Worm (Caenorhabditis elegans): ENCODE measurements around the gene F54B8.1.

DNA sequence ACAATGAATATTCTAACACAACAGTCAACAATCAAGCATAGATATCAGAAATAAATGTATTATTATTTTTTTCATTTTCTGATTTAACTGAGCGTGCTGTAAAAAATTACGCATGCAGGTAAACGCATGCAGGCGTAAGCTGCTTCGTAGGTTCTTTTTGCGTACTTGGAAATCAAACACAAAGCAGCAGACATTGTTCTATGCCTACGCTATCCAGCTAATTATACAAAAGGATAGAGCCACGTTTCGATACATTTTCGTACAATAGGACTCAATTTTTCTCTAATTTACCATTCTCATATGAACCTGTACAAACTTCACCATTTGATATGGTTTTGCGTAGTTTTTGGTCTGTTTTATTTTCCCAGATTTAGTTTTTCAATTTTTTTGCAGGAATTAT lies 28.1 kb upstream of the F54B8.1 start, which contains the start of gene T26E4.3:
- TF ChIP-seq lin-39 (tag; optimal IDR thresholded peaks at IDR 0.05) (no peak), nhr-237 (tag; optimal IDR thresholded peaks at IDR 0.05) (no peak), mdl-1 (tag; optimal IDR thresholded peaks at IDR 0.05) (no peak), nhr-76 (tag; optimal IDR thresholded peaks at IDR 0.05) (no peak), nhr-12 (tag; optimal IDR thresholded peaks at IDR 0.05) (no peak), nhr-28 (tag; optimal IDR thresholded peaks at IDR 0.05) (no peak), tbx-2 (tag; optimal IDR thresholded peaks at IDR 0.05) (no peak)

All from whole organism, L3 larva.